Fruit fly (Drosophila melanogaster) whole organism, embryonic: Measurements from ENCODE around the gene Mbs.

Source experiments
- Antp ChIP-seq: fragments of 200-800 bp; sonication (Bioruptor generic); optimal IDR thresholded peaks from 3 replicates; lab custom pipeline; 2016; ENCODE audit warnings: missing biosample characterization, missing genetic modification characterization
- Bdp1 ChIP-seq: fragments of 200-800 bp; sonication (Bioruptor generic); optimal IDR thresholded peaks from 3 replicates; lab custom pipeline; 2016; ENCODE audit warnings: missing biosample characterization, missing genetic modification characterization
- CG10321 ChIP-seq: fragments of 200-800 bp; sonication (Bioruptor generic); IDR thresholded peaks from 2 replicates; pipeline ENCODE4 v1.3.6; 2022; ENCODE audit warnings: missing biosample characterization, missing genetic modification characterization
- CG10543 ChIP-seq: fragments of 200-800 bp; sonication (Bioruptor generic); optimal IDR thresholded peaks from 3 replicates; lab custom pipeline; 2017; ENCODE audit warnings: missing biosample characterization, mild to moderate bottlenecking, missing genetic modification characterization, moderate library complexity
- CG11398 ChIP-seq: fragments of 200-800 bp; sonication (Bioruptor generic); optimal IDR thresholded peaks from 2 replicates; lab custom pipeline; 2016; ENCODE audit warnings: missing biosample characterization, missing genetic modification characterization
- CG11456 ChIP-seq: fragments of 200-800 bp; sonication (Bioruptor generic); IDR thresholded peaks from 3 replicates; pipeline ENCODE4 v1.3.6; 2022; ENCODE audit warnings: missing biosample characterization, missing genetic modification characterization
- CG13424 ChIP-seq: fragments of 200-800 bp; sonication (Bioruptor generic); optimal IDR thresholded peaks from 2 replicates; lab custom pipeline; 2019; ENCODE audit warnings: missing biosample characterization, mild to moderate bottlenecking, missing genetic modification characterization, moderate library complexity
- CG1602 ChIP-seq: fragments of 200-800 bp; sonication (Bioruptor generic); optimal IDR thresholded peaks from 3 replicates; lab custom pipeline; 2016; ENCODE audit warnings: missing biosample characterization, missing genetic modification characterization
- CG17328 ChIP-seq: fragments of 200-800 bp; sonication (Bioruptor generic); IDR thresholded peaks from 2 replicates; pipeline ENCODE4 v1.3.6; 2022; ENCODE audit warnings: missing biosample characterization, missing genetic modification characterization
- CG18764 ChIP-seq: fragments of 200-800 bp; sonication (Bioruptor generic); optimal IDR thresholded peaks from 3 replicates; lab custom pipeline; 2016; ENCODE audit warnings: missing biosample characterization, missing genetic modification characterization
- CG2116 ChIP-seq: fragments of 200-800 bp; sonication (Bioruptor generic); optimal IDR thresholded peaks from 3 replicates; lab custom pipeline; 2018; ENCODE audit warnings: missing biosample characterization, mild to moderate bottlenecking, missing genetic modification characterization
- CG2199 ChIP-seq: fragments of 200-800 bp; sonication (Bioruptor generic); IDR thresholded peaks from 3 replicates; pipeline ENCODE4 v1.3.6; 2022; ENCODE audit warnings: missing biosample characterization, missing genetic modification characterization
- CG3065 ChIP-seq: fragments of 200-800 bp; sonication (Bioruptor generic); optimal IDR thresholded peaks from 2 replicates; lab custom pipeline; 2016; ENCODE audit warnings: missing biosample characterization, missing genetic modification characterization
- CG33213 ChIP-seq: fragments of 200-800 bp; sonication (Bioruptor generic); optimal IDR thresholded peaks from 3 replicates; lab custom pipeline; 2016; ENCODE audit warnings: missing biosample characterization, missing genetic modification characterization
- CG3726 ChIP-seq: fragments of 200-800 bp; sonication (Bioruptor generic); IDR thresholded peaks from 3 replicates; pipeline ENCODE4, ENCODE4 v1.3.6; 2022; ENCODE audit warnings: missing biosample characterization, missing genetic modification characterization
- CG5245 ChIP-seq: fragments of 200-800 bp; sonication (Bioruptor generic); optimal IDR thresholded peaks from 3 replicates; lab custom pipeline; 2016; ENCODE audit warnings: missing biosample characterization, missing genetic modification characterization
- CG5953 ChIP-seq: fragments of 200-800 bp; sonication (Bioruptor generic); IDR thresholded peaks from 2 replicates; pipeline ENCODE4 v1.3.6; 2022; ENCODE audit warnings: missing biosample characterization, missing genetic modification characterization
- CG6254 ChIP-seq: fragments of 200-800 bp; sonication (Bioruptor generic); optimal IDR thresholded peaks from 3 replicates; lab custom pipeline; 2017; ENCODE audit warnings: mild to moderate bottlenecking, missing biosample characterization, missing genetic modification reagents, missing genetic modification characterization
- CG6813 ChIP-seq: fragments of 200-800 bp; sonication (Bioruptor generic); optimal IDR thresholded peaks from 2 replicates; lab custom pipeline; 2017; ENCODE audit warnings: missing biosample characterization, missing genetic modification characterization, mild to moderate bottlenecking, moderate library complexity, missing genetic modification reagents
- Dbx ChIP-seq: fragments of 200-800 bp; sonication (Bioruptor generic); IDR thresholded peaks from 3 replicates; pipeline ENCODE4 v1.3.6; 2022; ENCODE audit warnings: missing biosample characterization, missing genetic modification characterization
- Deaf1 ChIP-seq: fragments of 200-800 bp; optimal IDR thresholded peaks from 3 replicates; lab custom pipeline; 2019; ENCODE audit warnings: missing biosample characterization, mild to moderate bottlenecking, missing genetic modification characterization, moderate library complexity
- Doc3 ChIP-seq: fragments of 200-800 bp; sonication (Bioruptor generic); IDR thresholded peaks from 3 replicates; pipeline ENCODE4 v1.3.6; 2022; ENCODE audit warnings: missing biosample characterization, missing genetic modification characterization; ENCODE audit not compliant: partially characterized antibody
- Dref ChIP-seq: fragments of 200-800 bp; sonication (Bioruptor generic); IDR thresholded peaks from 2 replicates; pipeline ENCODE4 v1.3.6; 2022; ENCODE audit warnings: missing biosample characterization, missing genetic modification characterization
- E2f1 ChIP-seq: fragments of 200-800 bp; sonication (Bioruptor generic); IDR thresholded peaks from 2 replicates; pipeline ENCODE4 v1.3.6; 2022; ENCODE audit warnings: missing biosample characterization, missing genetic modification characterization
- Fer2 ChIP-seq: fragments of 200-800 bp; sonication (Bioruptor generic); optimal IDR thresholded peaks from 2 replicates; lab custom pipeline; 2018; ENCODE audit warnings: missing biosample characterization, mild to moderate bottlenecking, missing genetic modification characterization, moderate library complexity
- Gug ChIP-seq: fragments of 200-800 bp; sonication (Bioruptor generic); IDR thresholded peaks from 4 replicates; pipeline ENCODE4 v1.3.6; 2022; ENCODE audit warnings: missing biosample characterization, missing genetic modification characterization
- Kr ChIP-seq: fragments of 200-800 bp; sonication (Bioruptor generic); optimal IDR thresholded peaks from 2 replicates; lab custom pipeline; 2017; ENCODE audit warnings: missing biosample characterization, mild to moderate bottlenecking, missing genetic modification characterization
- Optix ChIP-seq: fragments of 200-800 bp; sonication (Bioruptor generic); IDR thresholded peaks from 3 replicates; pipeline ENCODE4 v1.3.6; 2022; ENCODE audit warnings: missing biosample characterization, missing genetic modification characterization
- PHDP ChIP-seq: fragments of 200-800 bp; sonication (Bioruptor generic); optimal IDR thresholded peaks from 3 replicates; lab custom pipeline; 2018; ENCODE audit warnings: missing biosample characterization, mild to moderate bottlenecking, missing genetic modification characterization, moderate library complexity
- Rfx ChIP-seq: fragments of 200-800 bp; sonication (Bioruptor generic); IDR thresholded peaks from 2 replicates; pipeline ENCODE4 v1.3.6; 2022; ENCODE audit warnings: missing biosample characterization, missing genetic modification characterization
- Trl ChIP-seq, 3 experiments: fragments of >200 bp in 2 of 3; fragments of 200-800 bp in 1 of 3; sonication (Bioruptor generic) in 1 of 3; optimal IDR thresholded peaks; 2 replicates in 1 of 3; 3 replicates in 2 of 3; lab custom pipeline; 2016 to 2017; ENCODE audit warnings: missing biosample characterization in 1 of 3, missing genetic modification characterization in 1 of 3
- ab ChIP-seq: fragments of 200-800 bp; sonication (Bioruptor generic); optimal IDR thresholded peaks from 2 replicates; lab custom pipeline; 2016; ENCODE audit warnings: missing biosample characterization, missing genetic modification characterization
- bab2 ChIP-seq: fragments of 200-800 bp; sonication (Bioruptor generic); optimal IDR thresholded peaks from 2 replicates; lab custom pipeline; 2016; ENCODE audit warnings: missing biosample characterization, missing genetic modification characterization
- cad ChIP-seq: fragments of >200 bp; optimal IDR thresholded peaks from 2 replicates; lab custom pipeline; 2017; ENCODE audit warnings: missing biosample characterization, missing genetic modification characterization
- dimm ChIP-seq: fragments of 200-800 bp; sonication (Bioruptor generic); IDR thresholded peaks from 2 replicates; pipeline ENCODE4 v1.3.6; 2022; ENCODE audit warnings: missing biosample characterization, missing genetic modification characterization
- dysf ChIP-seq: fragments of 200-800 bp; sonication (Bioruptor generic); IDR thresholded peaks from 3 replicates; pipeline ENCODE4 v1.3.6; 2022; ENCODE audit warnings: missing biosample characterization, missing genetic modification characterization
- emc ChIP-seq: fragments of 200-800 bp; sonication (Bioruptor generic); optimal IDR thresholded peaks from 2 replicates; lab custom pipeline; 2016; ENCODE audit warnings: missing biosample characterization, missing genetic modification characterization
- eve ChIP-seq, 2 experiments: fragments of >200 bp; optimal IDR thresholded peaks; 2 replicates each; lab custom pipeline; 2017; ENCODE audit warnings: missing biosample characterization in 2 of 2, missing genetic modification characterization in 2 of 2
- gce ChIP-seq: fragments of 200-800 bp; sonication (Bioruptor generic); IDR thresholded peaks from 3 replicates; pipeline ENCODE4 v1.3.6; 2022; ENCODE audit warnings: missing biosample characterization, missing genetic modification characterization
- gem ChIP-seq: fragments of 200-800 bp; sonication (Bioruptor generic); optimal IDR thresholded peaks from 2 replicates; lab custom pipeline; 2019; ENCODE audit warnings: missing biosample characterization, mild to moderate bottlenecking, missing genetic modification characterization, moderate library complexity
- grau ChIP-seq: fragments of 200-800 bp; optimal IDR thresholded peaks from 3 replicates; lab custom pipeline; 2019; ENCODE audit warnings: missing biosample characterization, mild to moderate bottlenecking, missing genetic modification characterization, moderate library complexity
- jigr1 ChIP-seq: fragments of 200-800 bp; sonication (Bioruptor generic); IDR thresholded peaks from 3 replicates; pipeline ENCODE4 v1.3.6; 2022; ENCODE audit warnings: missing biosample characterization, missing genetic modification characterization
- kah ChIP-seq: fragments of 200-800 bp; sonication (Bioruptor generic); optimal IDR thresholded peaks from 2 replicates; lab custom pipeline; 2018; ENCODE audit warnings: missing biosample characterization, mild to moderate bottlenecking, missing genetic modification characterization
- klu ChIP-seq: fragments of 200-800 bp; sonication (Bioruptor generic); IDR thresholded peaks from 2 replicates; pipeline ENCODE4 v1.3.6; 2022; ENCODE audit warnings: missing biosample characterization, missing genetic modification characterization
- maf-S ChIP-seq: fragments of 200-800 bp; sonication (Bioruptor generic); optimal IDR thresholded peaks from 2 replicates; lab custom pipeline; 2016; ENCODE audit warnings: missing biosample characterization, missing genetic modification characterization
- oc ChIP-seq: fragments of 200-800 bp; sonication (Bioruptor generic); optimal IDR thresholded peaks from 2 replicates; lab custom pipeline; 2018; ENCODE audit warnings: missing biosample characterization, mild to moderate bottlenecking, missing genetic modification characterization, moderate library complexity
- odd ChIP-seq: fragments of 200-800 bp; sonication (Bioruptor generic); optimal IDR thresholded peaks from 2 replicates; lab custom pipeline; 2017; ENCODE audit warnings: missing biosample characterization, mild to moderate bottlenecking, missing genetic modification characterization
- psq ChIP-seq: fragments of 200-800 bp; sonication (Bioruptor generic); optimal IDR thresholded peaks from 2 replicates; lab custom pipeline; 2017; ENCODE audit warnings: missing biosample characterization, missing genetic modification characterization
- pzg ChIP-seq: fragments of 200-800 bp; sonication (Bioruptor generic); optimal IDR thresholded peaks from 3 replicates; lab custom pipeline; 2018; ENCODE audit warnings: missing biosample characterization, mild to moderate bottlenecking, missing genetic modification characterization, moderate library complexity
- sd ChIP-seq: fragments of 200-800 bp; sonication (Bioruptor generic); optimal IDR thresholded peaks from 3 replicates; lab custom pipeline; 2018; ENCODE audit warnings: missing biosample characterization, mild to moderate bottlenecking, missing genetic modification characterization, moderate library complexity
- sob ChIP-seq: fragments of 200-800 bp; sonication (Bioruptor generic); IDR thresholded peaks from 2 replicates; pipeline ENCODE4 v1.3.6; 2022; ENCODE audit warnings: missing biosample characterization, missing genetic modification characterization
- sug ChIP-seq: fragments of 200-800 bp; optimal IDR thresholded peaks from 2 replicates; lab custom pipeline; 2019; ENCODE audit warnings: missing biosample characterization, mild to moderate bottlenecking, missing genetic modification characterization, moderate library complexity
- tx ChIP-seq: fragments of 200-800 bp; sonication (Bioruptor generic); optimal IDR thresholded peaks from 2 replicates; lab custom pipeline; 2016; ENCODE audit warnings: missing biosample characterization, missing genetic modification characterization

The Mbs gene

DNA sequence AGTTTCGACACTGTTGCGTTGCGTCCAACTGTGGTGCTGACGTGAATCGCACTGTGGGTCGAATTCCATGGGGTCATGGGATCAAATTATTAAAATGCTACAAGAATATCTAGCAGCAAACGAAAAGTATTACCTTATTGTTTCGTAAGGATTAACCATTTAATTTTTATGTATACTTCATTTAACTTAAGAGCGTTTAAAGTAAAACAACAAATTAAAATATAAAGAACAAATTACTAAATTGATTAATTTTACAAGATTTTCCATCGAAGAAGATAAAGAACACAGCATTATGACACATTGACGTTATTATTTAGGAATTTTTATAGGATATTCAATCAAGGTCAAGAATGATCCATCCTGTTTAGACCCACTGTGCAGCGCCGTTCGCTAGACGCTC is 2.3 kb downstream of the Mbs start (continued):
- TF ChIP-seq psq (no peak), CG13424 (tag; lab: Kevin White, UChicago) (peak; percentile 58), CG17328 (GFP tag; lab: Robert Waterston, UW) (no peak), ab (GFP tag; lab: Kevin White, UChicago) (no peak), gem (peak; percentile 77), klu (GFP tag; lab: Robert Waterston, UW) (no peak), CG11456 (GFP tag; lab: Robert Waterston, UW) (no peak), Rfx (GFP tag; lab: Robert Waterston, UW) (peak; percentile 31; the same call in 1 of the 2 replicates), Fer2 (no peak), CG2116 (no peak), Deaf1 (tag; lab: Kevin White, UChicago) (peak; percentile 33), gce (GFP tag; lab: Robert Waterston, UW) (no peak), kah (GFP tag; lab: Kevin White, UChicago) (peak; percentile 9), CG6813 (GFP tag; lab: Kevin White, UChicago) (no peak), odd (GFP tag; lab: Kevin White, UChicago) (peak; percentile 10), Dbx (no peak), Trl (optimal IDR thresholded peaks at IDR 0.05; lab: Kevin White, UChicago) (no peak), Trl (GFP tag; optimal IDR thresholded peaks at IDR 0.05; lab: Kevin White, UChicago) (no peak), dimm (GFP tag; lab: Robert Waterston, UW) (no peak), Optix (0 out of 3 replicates have a peak, but pooled peaks have one; percentile 18), sug (peak; percentile 6), grau (peak; percentile 64), E2f1 (GFP tag; lab: Robert Waterston, UW) (0 out of 2 replicates have a peak, but pooled peaks have one; percentile 6), CG10543 (no peak), CG3065 (GFP tag; lab: Kevin White, UChicago) (no peak), CG10321 (GFP tag; lab: Robert Waterston, UW) (no peak), Bdp1 (GFP tag; lab: Kevin White, UChicago) (no peak), CG11398 (GFP tag; lab: Kevin White, UChicago) (no peak), eve (GFP tag; optimal IDR thresholded peaks at IDR 0.05; lab: Kevin White, UChicago) (no peak), Dref (no peak), Kr (no peak), CG5245 (GFP tag; lab: Kevin White, UChicago) (peak; percentile 8), CG3726 (GFP tag; lab: Robert Waterston, UW) (no peak), tx (GFP tag; lab: Kevin White, UChicago) (no peak), cad (GFP tag; lab: Kevin White, UChicago) (no peak), CG18764 (GFP tag; lab: Kevin White, UChicago) (no peak), CG5953 (GFP tag; lab: Robert Waterston, UW) (no peak), emc (no peak), pzg (GFP tag; lab: Kevin White, UChicago) (no peak), CG6254 (GFP tag; lab: Kevin White, UChicago) (peak; percentile 25), bab2 (GFP tag; lab: Kevin White, UChicago) (no peak), CG2199 (GFP tag; lab: Robert Waterston, UW) (no peak), Gug (no peak), sob (GFP tag; lab: Robert Waterston, UW) (no peak), CG1602 (GFP tag; lab: Kevin White, UChicago) (peak; percentile 25), CG33213 (GFP tag; lab: Kevin White, UChicago) (no peak), dysf (GFP tag; lab: Robert Waterston, UW) (peak; percentile 61), Doc3 (GFP tag; lab: Robert Waterston, UW) (no peak), Antp (GFP tag; lab: Kevin White, UChicago) (no peak), sd (tag; lab: Kevin White, UChicago) (no peak), PHDP (tag; lab: Kevin White, UChicago) (peak; percentile 49), oc (tag; lab: Kevin White, UChicago) (no peak), jigr1 (GFP tag; lab: Robert Waterston, UW) (no peak), maf-S (GFP tag; lab: Kevin White, UChicago) (no peak)
